Worm (Caenorhabditis elegans) whole organism, L1 larva: ENCODE measurements around the gene 2L52.1.

Source experiments
- aha-1 ChIP-seq: fragments of 150-350 bp; optimal IDR thresholded peaks from 2 replicates; lab custom pipeline; 2014; ENCODE audit warnings: missing biosample characterization, missing genetic modification characterization
- ceh-82 ChIP-seq, 3 experiments: fragments of 150-350 bp in 1 of 3; sonication (generic microtip) in 2 of 3; optimal IDR thresholded peaks; 2 replicates each; lab custom pipeline; 2014 to 2017; ENCODE audit warnings: missing biosample characterization in 3 of 3, missing genetic modification characterization in 3 of 3
- dsc-1 ChIP-seq: sonication (generic microtip); optimal IDR thresholded peaks from 2 replicates; lab custom pipeline; 2016; ENCODE audit warnings: mild to moderate bottlenecking, missing genetic modification characterization, missing compliant biosample characterization
- efl-1 ChIP-seq, 4 experiments: fragments of 150-350 bp; optimal IDR thresholded peaks in 3 of 4; peaks in 1 of 4; 1 replicate in 1 of 4; 2 replicates in 3 of 4; lab custom pipeline; 2014; ENCODE audit warnings: missing biosample characterization in 2 of 4, missing genetic modification characterization in 2 of 4, missing genetic modification reagents in 2 of 4
- efl-3 ChIP-seq: fragments of 200-800 bp; sonication (Bioruptor generic); optimal IDR thresholded peaks from 2 replicates; lab custom pipeline; 2018; ENCODE audit warnings: mild to moderate bottlenecking, missing genetic modification characterization, missing compliant biosample characterization
- lin-35 ChIP-seq, 2 experiments: fragments of 150-350 bp; optimal IDR thresholded peaks; 2 replicates each; lab custom pipeline; 2014; ENCODE audit warnings: missing biosample characterization in 2 of 2, missing genetic modification characterization in 2 of 2, missing genetic modification reagents in 2 of 2
- nhr-237 ChIP-seq: fragments of 150-350 bp; optimal IDR thresholded peaks from 2 replicates; lab custom pipeline; 2014; ENCODE audit warnings: missing biosample characterization, missing genetic modification characterization
- tlp-1 ChIP-seq: fragments of 150-350 bp; optimal IDR thresholded peaks from 2 replicates; lab custom pipeline; 2014; ENCODE audit warnings: missing biosample characterization, missing genetic modification characterization

2L52.1 gene

DNA sequence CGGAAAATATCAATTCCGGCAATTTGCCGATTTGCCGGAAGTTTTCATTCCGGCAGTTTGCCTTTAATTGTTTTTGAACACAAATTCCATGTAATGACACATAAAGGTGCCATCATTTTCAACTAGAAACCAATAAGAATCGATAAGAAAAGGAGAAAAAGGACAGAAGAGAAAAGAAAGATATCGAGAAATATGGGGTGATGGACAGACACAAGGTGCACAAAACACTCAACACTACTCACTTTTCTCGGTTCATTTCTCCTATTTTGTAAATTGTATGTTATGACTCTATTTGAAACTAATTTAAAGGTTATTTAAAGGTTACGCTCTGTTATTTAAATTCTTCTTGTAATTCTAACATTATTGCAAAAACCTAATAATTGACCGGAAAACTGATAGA, 49.2 kb downstream of the 2L52.1 start:
- no peak for TF ChIP-seq ceh-82 (tag; optimal IDR thresholded peaks at IDR 0.05; lab: Kevin White, UChicago)
- TF ChIP-seq lin-35 (GFP tag; optimal IDR thresholded peaks at IDR 0.05; lab: Kevin White, UChicago): peak in 1 of 2 experiments; percentile 22

DNA sequence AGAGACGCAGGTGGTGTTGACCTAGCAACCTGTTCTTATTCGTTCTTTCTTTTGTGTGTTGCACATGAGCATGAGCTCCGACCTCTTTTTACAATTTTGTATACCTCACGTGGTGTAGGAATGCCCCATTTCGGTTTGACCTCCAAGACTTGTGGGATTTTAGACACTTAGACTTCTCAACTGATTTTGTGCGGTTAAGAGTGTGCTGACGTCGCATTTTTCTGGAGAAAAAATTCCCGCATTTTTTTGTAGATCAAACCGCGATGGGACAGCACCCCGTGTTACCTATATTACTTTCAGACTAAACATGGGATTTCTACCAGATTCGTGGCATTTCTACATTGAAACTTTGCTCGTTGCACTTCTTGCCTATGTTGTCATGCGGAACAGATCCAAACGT, 49.7 kb downstream of the 2L52.1 start, which contains the start of gene sptl-1:
TSS of gene sptl-1 (plus strand) at position 301 of the 400 bp plus-strand sequence.
- no peak for TF ChIP-seq tlp-1
- TF ChIP-seq aha-1 (tag; lab: Kevin White, UChicago): no peak
- no peak for TF ChIP-seq efl-1 (optimal IDR thresholded peaks at IDR 0.05; lab: Kevin White, UChicago)
- TF ChIP-seq efl-1 (GFP tag; optimal IDR thresholded peaks at IDR 0.05 in 1 of 2; lab: Kevin White, UChicago): peak in 1 of 2 experiments; percentile 35
- TF ChIP-seq ceh-82 (tag; optimal IDR thresholded peaks at IDR 0.05; lab: Kevin White, UChicago): no peak
- no peak for TF ChIP-seq nhr-237 (tag; lab: Kevin White, UChicago)
- no peak for TF ChIP-seq dsc-1
- TF ChIP-seq efl-3 (GFP tag; lab: Kevin White, UChicago): no peak
